Worm (Caenorhabditis elegans): ENCODE measurements around the gene ugt-39.

The ugt-39 gene

ce11 chrV:7199932-7200331, 43.0 kb downstream of the ugt-39 start, which contains the start of gene F09G2.1:
TSS of gene F09G2.1 (plus strand) at chrV:7200232.
- TF ChIP-seq mel-28 (tag; optimal IDR thresholded peaks at IDR 0.05; ENCODE audit: borderline replicate concordance) (no peak), sea-2 (GFP tag; IDR thresholded peaks at IDR 0.05) (no peak), madf-8 (GFP tag; conservative IDR thresholded peaks at IDR 0.05) (no peak), chd-7 (tag; optimal IDR thresholded peaks at IDR 0.05) (no peak), snpc-3.4 (tag; optimal IDR thresholded peaks at IDR 0.05) (no peak), snpc-4 (GFP tag; optimal IDR thresholded peaks at IDR 0.05) (no peak), snpc-4 (tag; optimal IDR thresholded peaks at IDR 0.05) (no peak), ZK185.1 (tag; optimal IDR thresholded peaks at IDR 0.05; ENCODE audit: poor library complexity, severe bottlenecking) (no peak), mxl-1 (tag; optimal IDR thresholded peaks at IDR 0.05) (no peak), lsl-1 (GFP tag; optimal IDR thresholded peaks at IDR 0.05) (no peak), B0035.1 (tag; optimal IDR thresholded peaks at IDR 0.05) (no peak)

ce11 chrV:7201353-7201752, 44.4 kb downstream of the ugt-39 start:
- no peak for TF ChIP-seq F37B4.10 (GFP tag; IDR thresholded peaks at IDR 0.05)

Data from whole organism, young adult.